Fruit fly (Drosophila melanogaster) Kc167 (cell line): Measurements from ENCODE around the gene Gtpx.

Source experiments
- Myc ChIP-seq: fragments of >200 bp; optimal IDR thresholded peaks from 2 replicates; lab custom pipeline; 2017; ENCODE audit warnings: missing external identifiers
- h ChIP-seq: fragments of >200 bp; optimal IDR thresholded peaks from 3 replicates; lab custom pipeline; 2018; ENCODE audit warnings: missing external identifiers
- insv ChIP-seq: fragments of >200 bp; optimal IDR thresholded peaks from 3 replicates; lab custom pipeline; 2018; ENCODE audit warnings: missing external identifiers
- psq ChIP-seq: fragments of >200 bp; optimal IDR thresholded peaks from 2 replicates; lab custom pipeline; 2017; ENCODE audit warnings: missing external identifiers
- ttk ChIP-seq: sonication (Bioruptor generic); optimal IDR thresholded peaks from 2 replicates; lab custom pipeline; 2017; ENCODE audit warnings: missing external identifiers

DNA sequence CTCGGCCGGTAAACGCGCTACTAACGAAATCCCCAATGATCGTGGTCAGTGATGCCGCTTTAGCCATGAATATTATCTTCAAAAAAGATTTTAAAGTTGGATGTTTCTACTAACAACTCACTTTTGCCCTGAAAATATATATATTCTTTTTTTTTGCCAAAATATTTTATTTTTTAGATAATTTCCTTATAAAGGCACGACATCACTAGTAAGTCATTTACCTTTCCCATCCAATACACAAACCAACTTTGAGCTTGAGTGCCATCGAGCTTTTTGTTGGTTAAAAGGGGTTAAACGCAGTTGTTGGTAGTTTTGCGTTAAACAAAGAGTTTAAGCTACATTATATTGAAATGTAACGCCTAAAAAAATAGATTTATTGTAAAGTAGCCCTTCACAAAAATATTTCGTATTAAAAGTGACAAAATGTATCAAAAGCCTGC is 23.0 kb upstream of the Gtpx start, which contains the start of gene CG14968:
- TF ChIP-seq insv (lab: Kevin White, UChicago) (no peak), ttk (lab: Kevin White, UChicago) (no peak), Myc (lab: Kevin White, UChicago) (no peak), h (lab: Kevin White, UChicago) (no peak), psq (lab: Kevin White, UChicago) (no peak)
